Worm (Caenorhabditis elegans): Measurements from ENCODE around the gene C05C12.5.

C05C12.5 gene

DNA sequence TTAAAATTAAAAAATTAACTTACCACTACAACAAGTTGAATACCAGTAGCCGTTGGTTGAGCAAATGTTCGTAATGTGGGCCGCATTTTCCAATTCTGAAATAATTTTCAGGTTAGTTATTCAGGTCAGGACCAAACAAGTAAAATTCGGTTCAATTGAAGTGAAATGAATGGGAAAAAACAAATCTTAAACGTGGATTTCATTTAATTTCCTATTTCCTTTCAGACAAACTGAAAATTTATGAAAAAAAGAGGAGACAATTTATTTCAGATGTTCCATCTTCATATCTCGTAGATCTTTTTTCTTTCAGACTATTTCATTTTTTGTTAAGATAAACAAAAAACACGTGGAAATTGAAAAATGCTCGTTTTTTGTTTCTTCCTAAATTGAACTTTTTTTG is 19.6 kb downstream of the C05C12.5 start, which contains the start of gene C05C12.6:
Gene C05C12.6, minus strand, starts transcription at position 101 of the 400 bp plus-strand sequence.
- TF ChIP-seq sem-4 (tag; optimal IDR thresholded peaks at IDR 0.05) (no peak), snpc-4 (tag; optimal IDR thresholded peaks at IDR 0.05) (no peak), fos-1 (tag; optimal IDR thresholded peaks at IDR 0.05) (no peak), nhr-237 (tag; optimal IDR thresholded peaks at IDR 0.05) (no peak), ceh-16 (tag; optimal IDR thresholded peaks at IDR 0.05) (no peak), ztf-4 (tag; optimal IDR thresholded peaks at IDR 0.05) (no peak), skn-1 (tag; optimal IDR thresholded peaks at IDR 0.05) (no peak), nhr-77 (tag; optimal IDR thresholded peaks at IDR 0.05) (no peak), lin-11 (tag; optimal IDR thresholded peaks at IDR 0.05) (no peak), F13H6.1 (tag; optimal IDR thresholded peaks at IDR 0.05) (no peak), lin-13 (GFP tag; optimal IDR thresholded peaks at IDR 0.05) (no peak), ztf-11 (tag; optimal IDR thresholded peaks at IDR 0.05) (no peak), dmd-4 (tag; optimal IDR thresholded peaks at IDR 0.05) (no peak), sma-3 (GFP tag; optimal IDR thresholded peaks at IDR 0.05) (no peak), mdl-1 (tag; optimal IDR thresholded peaks at IDR 0.05) (no peak), mab-5 (tag; optimal IDR thresholded peaks at IDR 0.05) (no peak), ama-1 (optimal IDR thresholded peaks at IDR 0.05) (no peak), unc-62 (GFP tag; optimal IDR thresholded peaks at IDR 0.05) (no peak), nhr-25 (tag; optimal IDR thresholded peaks at IDR 0.05) (no peak)

DNA sequence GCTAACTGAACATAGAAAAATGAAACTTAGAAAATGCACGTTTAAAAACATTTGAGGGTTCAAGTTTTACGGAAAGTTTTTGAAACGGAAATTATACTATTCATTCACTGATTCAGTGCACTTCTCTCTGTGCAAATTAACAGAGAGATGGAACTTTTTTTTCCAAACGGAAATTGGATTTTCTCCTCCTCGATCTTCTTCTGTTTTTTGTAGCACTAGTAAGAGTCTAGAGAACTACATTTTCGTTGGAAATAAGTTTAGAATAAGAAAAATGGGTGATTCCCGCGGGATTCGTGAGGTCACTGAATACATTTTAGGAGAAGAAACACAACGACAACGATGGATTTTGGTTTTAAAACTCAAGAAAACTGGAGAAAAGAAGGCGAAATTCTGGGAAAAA is 25.2 kb downstream of the C05C12.5 start:
- TF ChIP-seq lsy-2 (tag; optimal IDR thresholded peaks at IDR 0.05): no peak
- TF ChIP-seq dmd-4 (tag; optimal IDR thresholded peaks at IDR 0.05): no peak
- TF ChIP-seq sma-3 (GFP tag; optimal IDR thresholded peaks at IDR 0.05): no peak
- no peak for TF ChIP-seq blmp-1 (tag; optimal IDR thresholded peaks at IDR 0.05; ENCODE audit: insufficient read depth)
- TF ChIP-seq mbf-1 (tag; optimal IDR thresholded peaks at IDR 0.05): no peak
- TF ChIP-seq nhr-25 (tag; optimal IDR thresholded peaks at IDR 0.05): no peak
- no peak for TF ChIP-seq R02D3.7 (tag; optimal IDR thresholded peaks at IDR 0.05)
- no peak for TF ChIP-seq aly-2 (tag; optimal IDR thresholded peaks at IDR 0.05)
- TF ChIP-seq lin-11 (tag; optimal IDR thresholded peaks at IDR 0.05): no peak
- no peak for TF ChIP-seq nhr-12 (tag; optimal IDR thresholded peaks at IDR 0.05)

DNA sequence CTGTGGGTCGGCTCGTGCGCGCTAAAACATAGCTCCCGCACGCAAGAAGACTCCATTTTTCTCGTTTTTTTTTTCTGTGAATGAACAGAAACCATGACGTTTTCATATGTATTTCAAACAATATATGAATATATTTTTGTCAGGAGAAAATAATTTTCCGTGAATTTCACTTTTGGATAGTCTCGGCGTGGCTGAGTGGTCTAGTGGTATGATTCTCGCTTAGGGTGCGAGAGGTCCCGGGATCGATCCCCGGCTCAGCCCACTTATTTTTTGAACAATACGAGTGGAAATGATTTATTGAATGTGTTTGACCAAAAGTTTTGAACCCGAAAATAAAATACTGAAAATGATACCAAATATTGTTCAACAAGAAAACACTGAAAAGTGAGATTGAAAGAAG is 29.6 kb downstream of the C05C12.5 start:
- TF ChIP-seq nhr-11 (tag; optimal IDR thresholded peaks at IDR 0.05) (no peak), blmp-1 (tag; optimal IDR thresholded peaks at IDR 0.05; ENCODE audit: insufficient read depth) (no peak), sem-4 (tag; optimal IDR thresholded peaks at IDR 0.05) (no peak), mdl-1 (tag; optimal IDR thresholded peaks at IDR 0.05) (no peak), ztf-4 (tag; optimal IDR thresholded peaks at IDR 0.05) (no peak), alr-1 (tag; optimal IDR thresholded peaks at IDR 0.05) (no peak), ama-1 (optimal IDR thresholded peaks at IDR 0.05) (no peak), elt-3 (tag; optimal IDR thresholded peaks at IDR 0.05) (no peak), zag-1 (tag; optimal IDR thresholded peaks at IDR 0.05) (no peak), sma-3 (GFP tag; optimal IDR thresholded peaks at IDR 0.05) (no peak), unc-39 (tag; optimal IDR thresholded peaks at IDR 0.05) (no peak), nhr-77 (tag; optimal IDR thresholded peaks at IDR 0.05) (no peak)

DNA sequence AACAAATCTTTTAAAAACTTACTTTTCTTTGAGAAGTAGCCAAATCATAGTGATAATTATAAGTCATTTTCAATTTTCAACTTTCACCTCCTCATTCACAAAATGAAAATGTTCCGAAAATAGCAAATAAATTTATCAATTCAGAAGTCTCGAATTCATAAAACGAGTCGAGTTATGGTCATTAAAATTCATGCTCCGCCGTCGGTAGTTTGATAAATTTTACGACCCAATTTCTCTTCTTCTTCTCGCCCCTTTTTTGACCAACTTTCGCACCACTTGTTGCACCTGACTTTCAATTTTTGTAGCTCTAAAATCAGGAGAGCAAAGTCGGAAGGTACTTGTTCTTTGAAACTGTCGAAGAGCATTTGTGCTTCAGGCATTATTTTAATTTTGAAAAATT is 30.9 kb downstream of the C05C12.5 start, which contains the start of gene best-7:
Gene best-7, minus strand, starts transcription at position 239 of the 400 bp plus-strand sequence.
- TF ChIP-seq blmp-1 (tag; optimal IDR thresholded peaks at IDR 0.05; ENCODE audit: insufficient read depth) (no peak), fos-1 (tag; optimal IDR thresholded peaks at IDR 0.05) (no peak), peb-1 (tag; optimal IDR thresholded peaks at IDR 0.05) (no peak), R02D3.7 (tag; optimal IDR thresholded peaks at IDR 0.05) (no peak), snpc-4 (tag; optimal IDR thresholded peaks at IDR 0.05) (no peak), ztf-1 (GFP tag; conservative IDR thresholded peaks at IDR 0.05) (no peak), sma-9 (GFP tag; optimal IDR thresholded peaks at IDR 0.05) (no peak), sma-9 (tag; optimal IDR thresholded peaks at IDR 0.05) (no peak), nhr-23 (tag; optimal IDR thresholded peaks at IDR 0.05) (no peak), lin-39 (tag; optimal IDR thresholded peaks at IDR 0.05) (no peak), nhr-129 (tag; optimal IDR thresholded peaks at IDR 0.05) (no peak), alr-1 (tag; optimal IDR thresholded peaks at IDR 0.05) (no peak), zag-1 (tag; optimal IDR thresholded peaks at IDR 0.05) (no peak), lin-11 (tag; optimal IDR thresholded peaks at IDR 0.05) (no peak), sma-3 (GFP tag; optimal IDR thresholded peaks at IDR 0.05) (no peak), lin-13 (GFP tag; optimal IDR thresholded peaks at IDR 0.05) (no peak), ztf-4 (tag; optimal IDR thresholded peaks at IDR 0.05) (no peak), unc-39 (tag; optimal IDR thresholded peaks at IDR 0.05) (no peak), ama-1 (optimal IDR thresholded peaks at IDR 0.05) (no peak), gmeb-1 (tag; optimal IDR thresholded peaks at IDR 0.05) (no peak), elt-3 (tag; optimal IDR thresholded peaks at IDR 0.05) (no peak)

Measured in whole organism, L2 larva.